Worm (Caenorhabditis elegans) whole organism, L1 larva: ENCODE measurements around the gene F21A3.2.

Source experiments
- C04F5.9 ChIP-seq: sonication (generic microtip); optimal IDR thresholded peaks from 2 replicates; lab custom pipeline; 2016; ENCODE audit warnings: missing genetic modification characterization, missing compliant biosample characterization
- C34B4.2 ChIP-seq: sonication (generic microtip); optimal IDR thresholded peaks from 2 replicates; lab custom pipeline; 2017; ENCODE audit warnings: mild to moderate bottlenecking, missing genetic modification characterization, missing compliant biosample characterization
- aha-1 ChIP-seq: fragments of 150-350 bp; optimal IDR thresholded peaks from 2 replicates; lab custom pipeline; 2014; ENCODE audit warnings: missing biosample characterization, missing genetic modification characterization
- alr-1 ChIP-seq: fragments of 200-800 bp; sonication (Bioruptor generic); optimal IDR thresholded peaks from 2 replicates; lab custom pipeline; 2018; ENCODE audit warnings: borderline replicate concordance, mild to moderate bottlenecking, missing genetic modification characterization, missing compliant biosample characterization
- aly-2 ChIP-seq: fragments of 150-350 bp; optimal IDR thresholded peaks from 2 replicates; lab custom pipeline; 2014; ENCODE audit warnings: missing biosample characterization, missing genetic modification characterization
- blmp-1 ChIP-seq: fragments of 150-350 bp; optimal IDR thresholded peaks from 2 replicates; lab custom pipeline; 2014; ENCODE audit warnings: missing biosample characterization, missing genetic modification characterization
- ceh-63 ChIP-seq: fragments of 200-800 bp; sonication (Bioruptor generic); optimal IDR thresholded peaks from 2 replicates; lab custom pipeline; 2018; ENCODE audit warnings: mild to moderate bottlenecking, missing genetic modification characterization, missing compliant biosample characterization
- ceh-82 ChIP-seq, 3 experiments: fragments of 150-350 bp in 1 of 3; sonication (generic microtip) in 2 of 3; optimal IDR thresholded peaks; 2 replicates each; lab custom pipeline; 2014 to 2017; ENCODE audit warnings: missing biosample characterization in 3 of 3, missing genetic modification characterization in 3 of 3
- ceh-88 ChIP-seq: fragments of 200-800 bp; sonication (Bioruptor generic); IDR thresholded peaks from 2 replicates; pipeline ENCODE4 v1.3.6; 2022; ENCODE audit warnings: missing genetic modification characterization, missing compliant biosample characterization
- ceh-90 ChIP-seq: sonication (generic microtip); optimal IDR thresholded peaks from 2 replicates; lab custom pipeline; 2016; ENCODE audit warnings: missing genetic modification characterization, missing compliant biosample characterization
- dpl-1 ChIP-seq, 3 experiments: fragments of 150-350 bp in 2 of 3; sonication (generic microtip) in 1 of 3; optimal IDR thresholded peaks; 2 replicates each; lab custom pipeline; 2014 to 2017; ENCODE audit warnings: missing biosample characterization in 3 of 3, missing genetic modification characterization in 3 of 3, missing genetic modification reagents in 3 of 3
- egl-13 ChIP-seq: sonication (generic microtip); optimal IDR thresholded peaks from 2 replicates; lab custom pipeline; 2016; ENCODE audit warnings: missing genotype, missing genetic modification reagents, missing genetic modification characterization, missing compliant biosample characterization
- egl-27 ChIP-seq, 2 experiments: fragments of 150-350 bp in 1 of 2; sonication (generic microtip); optimal IDR thresholded peaks; 3 replicates each; lab custom pipeline; 2017 to 2018; ENCODE audit warnings: missing biosample characterization in 2 of 2, missing genetic modification characterization in 2 of 2, missing genetic modification reagents in 2 of 2
- elt-2 ChIP-seq: sonication (generic microtip); optimal IDR thresholded peaks from 2 replicates; lab custom pipeline; 2016; ENCODE audit warnings: missing genetic modification characterization, mild to moderate bottlenecking, inconsistent platforms, missing compliant biosample characterization, missing genetic modification reagents
- elt-3 ChIP-seq, 6 experiments: fragments of 150-350 bp in 1 of 6; sonication (generic microtip); optimal IDR thresholded peaks; 2 replicates each; lab custom pipeline; 2017 to 2018; ENCODE audit warnings: missing biosample characterization in 6 of 6, missing genetic modification characterization in 6 of 6, inconsistent platforms in 1 of 6
- ets-5 ChIP-seq: fragments of 200-800 bp; sonication (Bioruptor generic); IDR thresholded peaks from 2 replicates; pipeline ENCODE4 v1.3.6; 2022; ENCODE audit warnings: missing genetic modification characterization, missing compliant biosample characterization
- fkh-4 ChIP-seq: sonication (generic microtip); optimal IDR thresholded peaks from 2 replicates; lab custom pipeline; 2016; ENCODE audit warnings: missing compliant biosample characterization, missing genetic modification characterization, borderline replicate concordance
- fos-1 ChIP-seq: fragments of 150-350 bp; optimal IDR thresholded peaks from 2 replicates; lab custom pipeline; 2014; ENCODE audit warnings: missing biosample characterization, missing genetic modification characterization
- grh-1 ChIP-seq: fragments of 200-800 bp; sonication (Bioruptor generic); IDR thresholded peaks from 2 replicates; pipeline ENCODE4 v1.3.6; 2022; ENCODE audit warnings: missing genetic modification reagents, missing genetic modification characterization, missing compliant biosample characterization
- hlh-17 ChIP-seq: fragments of 200-800 bp; sonication (Bioruptor generic); optimal IDR thresholded peaks from 2 replicates; lab custom pipeline; 2018; ENCODE audit warnings: missing genetic modification characterization, mild to moderate bottlenecking, missing compliant biosample characterization, moderate library complexity, borderline replicate concordance
- hpl-2 ChIP-seq: fragments of 150-350 bp; optimal IDR thresholded peaks from 2 replicates; lab custom pipeline; 2014; ENCODE audit warnings: missing biosample characterization, missing genetic modification reagents, missing genetic modification characterization
- jun-1 ChIP-seq: fragments of 150-350 bp; optimal IDR thresholded peaks from 2 replicates; lab custom pipeline; 2014; ENCODE audit warnings: missing biosample characterization, missing genetic modification reagents, missing genetic modification characterization
- lin-14 ChIP-seq: fragments of 200-800 bp; sonication (Bioruptor generic); optimal IDR thresholded peaks from 2 replicates; lab custom pipeline; 2018; ENCODE audit warnings: mild to moderate bottlenecking, missing genetic modification characterization, moderate library complexity, missing compliant biosample characterization
- lin-15B ChIP-seq: fragments of 150-350 bp; sonication (generic microtip); optimal IDR thresholded peaks from 3 replicates; lab custom pipeline; 2014; ENCODE audit warnings: missing biosample characterization, missing genetic modification characterization
- lin-39 ChIP-seq: fragments of 150-350 bp; optimal IDR thresholded peaks from 2 replicates; lab custom pipeline; 2014; ENCODE audit warnings: missing biosample characterization, missing genetic modification reagents, missing genetic modification characterization
- mab-9 ChIP-seq: fragments of 200-800 bp; sonication (Bioruptor generic); IDR thresholded peaks from 2 replicates; pipeline ENCODE4 v1.3.6; 2022; ENCODE audit warnings: missing genetic modification reagents, missing genetic modification characterization, missing compliant biosample characterization
- mdl-1 ChIP-seq, 2 experiments: fragments of 150-350 bp; optimal IDR thresholded peaks; 2 replicates each; lab custom pipeline; 2014 to 2017; ENCODE audit warnings: missing biosample characterization in 2 of 2, missing genetic modification characterization in 2 of 2, inconsistent platforms in 1 of 2
- mep-1 ChIP-seq: fragments of 150-350 bp; optimal IDR thresholded peaks from 2 replicates; lab custom pipeline; 2014; ENCODE audit warnings: missing biosample characterization, missing genetic modification characterization
- nhr-19 ChIP-seq: fragments of 200-800 bp; sonication (Bioruptor generic); conservative IDR thresholded peaks from 2 replicates; pipeline ENCODE4 v1.3.6; 2022; ENCODE audit warnings: missing genetic modification characterization, missing compliant biosample characterization
- nhr-47 ChIP-seq: sonication (generic microtip); optimal IDR thresholded peaks from 2 replicates; lab custom pipeline; 2016; ENCODE audit warnings: mild to moderate bottlenecking, missing genetic modification characterization, moderate library complexity, missing compliant biosample characterization
- nhr-76 ChIP-seq: sonication (generic microtip); optimal IDR thresholded peaks from 2 replicates; lab custom pipeline; 2017; ENCODE audit warnings: missing biosample characterization, missing genetic modification characterization
- nhr-90 ChIP-seq: sonication (generic microtip); optimal IDR thresholded peaks from 2 replicates; lab custom pipeline; 2016; ENCODE audit warnings: mild to moderate bottlenecking, missing genetic modification characterization, missing compliant biosample characterization; ENCODE audit not compliant: poor library complexity
- pag-3 ChIP-seq: sonication (generic microtip); optimal IDR thresholded peaks from 2 replicates; lab custom pipeline; 2017; ENCODE audit warnings: missing genetic modification characterization, mild to moderate bottlenecking, missing compliant biosample characterization, antibody characterized with exemption, borderline replicate concordance; ENCODE audit not compliant: insufficient read depth
- pqm-1 ChIP-seq: sonication (generic microtip); optimal IDR thresholded peaks from 3 replicates; lab custom pipeline; 2017; ENCODE audit warnings: missing biosample characterization, missing genetic modification characterization
- snpc-4 ChIP-seq: fragments of 150-350 bp; optimal IDR thresholded peaks from 2 replicates; lab custom pipeline; 2014; ENCODE audit warnings: missing biosample characterization, missing genetic modification characterization
- snu-23 ChIP-seq: sonication (generic microtip); optimal IDR thresholded peaks from 2 replicates; lab custom pipeline; 2016; ENCODE audit warnings: missing genetic modification characterization, missing compliant biosample characterization
- sox-4 ChIP-seq: sonication (generic microtip); optimal IDR thresholded peaks from 2 replicates; lab custom pipeline; 2016; ENCODE audit warnings: missing genetic modification characterization, missing compliant biosample characterization
- sptf-1 ChIP-seq: fragments of 150-350 bp; optimal IDR thresholded peaks from 2 replicates; lab custom pipeline; 2014; ENCODE audit warnings: missing biosample characterization, missing genetic modification characterization
- tlp-1 ChIP-seq: fragments of 150-350 bp; optimal IDR thresholded peaks from 2 replicates; lab custom pipeline; 2014; ENCODE audit warnings: missing biosample characterization, missing genetic modification characterization
- unc-30 ChIP-seq: sonication (generic microtip); optimal IDR thresholded peaks from 2 replicates; lab custom pipeline; 2017; ENCODE audit warnings: missing biosample characterization, missing genetic modification characterization
- unc-98 ChIP-seq: fragments of 200-800 bp; sonication (Bioruptor generic); IDR thresholded peaks from 2 replicates; pipeline ENCODE4 v1.3.6; 2022; ENCODE audit warnings: missing genetic modification characterization, missing compliant biosample characterization
- zag-1 ChIP-seq: fragments of 150-350 bp; optimal IDR thresholded peaks from 2 replicates; lab custom pipeline; 2014; ENCODE audit warnings: missing biosample characterization, missing genetic modification characterization
- zip-4 ChIP-seq: fragments of 200-800 bp; sonication (Bioruptor generic); optimal IDR thresholded peaks from 2 replicates; lab custom pipeline; 2018; ENCODE audit warnings: mild to moderate bottlenecking, missing genetic modification characterization, moderate library complexity, missing compliant biosample characterization
- ztf-4 ChIP-seq: fragments of 150-350 bp; optimal IDR thresholded peaks from 2 replicates; lab custom pipeline; 2014; ENCODE audit warnings: missing biosample characterization, missing genetic modification characterization

The F21A3.2 gene

ce11 chrV:15578386-15578785, 44.6 kb upstream of the F21A3.2 start, which contains the start of gene F28F8.9 (continued):
- TF ChIP-seq fkh-4 (tag; lab: Kevin White, UChicago) (no peak), egl-27 (tag; optimal IDR thresholded peaks at IDR 0.05; lab: Kevin White, UChicago) (no peak), sptf-1 (tag; lab: Kevin White, UChicago) (no peak), zip-4 (GFP tag; lab: Kevin White, UChicago) (no peak), C34B4.2 (tag; lab: Kevin White, UChicago) (no peak), hpl-2 (no peak), tlp-1 (tag; lab: Kevin White, UChicago) (no peak), mdl-1 (tag; optimal IDR thresholded peaks at IDR 0.05; lab: Kevin White, UChicago) (peak in 1 of 2 experiments; percentile 15), ceh-90 (tag; lab: Kevin White, UChicago) (no peak), hlh-17 (no peak), unc-98 (GFP tag; lab: Robert Waterston, UW) (no peak), snpc-4 (tag; lab: Kevin White, UChicago) (peak; percentile 40), ceh-88 (GFP tag; lab: Robert Waterston, UW) (no peak), jun-1 (tag; lab: Kevin White, UChicago) (no peak), ets-5 (no peak), elt-2 (no peak), elt-3 (tag; optimal IDR thresholded peaks at IDR 0.05; lab: Kevin White, UChicago) (no peak), aha-1 (no peak), mep-1 (no peak), zag-1 (tag; lab: Kevin White, UChicago) (no peak), ztf-4 (tag; lab: Kevin White, UChicago) (no peak), grh-1 (GFP tag; lab: Robert Waterston, UW) (no peak), alr-1 (tag; lab: Kevin White, UChicago) (no peak), blmp-1 (tag; lab: Kevin White, UChicago) (peak; percentile 53), ceh-82 (tag; optimal IDR thresholded peaks at IDR 0.05; lab: Kevin White, UChicago) (peak in 2 of 3 experiments; percentile 25 to 46), C04F5.9 (tag; lab: Kevin White, UChicago) (no peak), pag-3 (tag; lab: Kevin White, UChicago) (no peak), lin-14 (GFP tag; lab: Kevin White, UChicago) (no peak), nhr-47 (tag; lab: Kevin White, UChicago) (peak; percentile 57), aly-2 (tag; lab: Kevin White, UChicago) (no peak), snu-23 (GFP tag; lab: Kevin White, UChicago) (peak; percentile 56), sox-4 (tag; lab: Kevin White, UChicago) (no peak), fos-1 (tag; lab: Kevin White, UChicago) (peak; percentile 41), unc-30 (tag; lab: Kevin White, UChicago) (no peak), ceh-63 (no peak), dpl-1 (GFP tag; optimal IDR thresholded peaks at IDR 0.05; lab: Kevin White, UChicago) (peak; percentile 91 to 96 (median 93)), nhr-19 (GFP tag; lab: Robert Waterston, UW) (peak; percentile 58), egl-13 (no peak), lin-15B (tag; lab: Kevin White, UChicago) (no peak), nhr-76 (tag; lab: Kevin White, UChicago) (no peak), pqm-1 (tag; lab: Kevin White, UChicago) (no peak), lin-39 (tag; lab: Kevin White, UChicago) (no peak), nhr-90 (tag; lab: Kevin White, UChicago) (peak; percentile 40), mab-9 (no peak)
- TF ChIP-seq, all 84 proteins: peak for 26
